Worm (Caenorhabditis elegans): Measurements from ENCODE around the gene Y26E6A.3.

Y26E6A.3 gene

DNA sequence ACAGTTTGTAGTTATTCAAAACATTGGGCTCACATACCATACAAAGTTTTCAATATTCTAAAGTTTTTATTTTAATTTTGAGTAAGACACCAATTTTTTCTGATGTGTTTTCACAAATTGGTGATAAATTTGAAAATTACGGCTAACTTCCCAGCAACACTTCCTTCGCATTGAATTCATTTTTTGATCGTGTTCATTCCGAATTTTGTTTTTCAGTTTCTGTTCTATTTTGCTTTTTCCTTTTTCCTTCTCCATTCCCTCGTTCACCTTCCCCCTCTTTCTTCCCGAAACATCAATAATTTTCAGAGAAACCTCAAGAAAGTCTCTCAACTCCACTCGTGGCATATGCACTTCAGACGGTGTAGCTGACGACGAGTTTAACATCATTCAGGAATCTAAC, 39.1 kb upstream of the Y26E6A.3 start, which contains the start of gene alg-1:
TSS of gene alg-1 (plus strand) at position 301 of the 400 bp plus-strand sequence.
- TF ChIP-seq elt-1 (tag; optimal IDR thresholded peaks at IDR 0.05; ENCODE audit: borderline replicate concordance, insufficient read depth), result no peak

DNA sequence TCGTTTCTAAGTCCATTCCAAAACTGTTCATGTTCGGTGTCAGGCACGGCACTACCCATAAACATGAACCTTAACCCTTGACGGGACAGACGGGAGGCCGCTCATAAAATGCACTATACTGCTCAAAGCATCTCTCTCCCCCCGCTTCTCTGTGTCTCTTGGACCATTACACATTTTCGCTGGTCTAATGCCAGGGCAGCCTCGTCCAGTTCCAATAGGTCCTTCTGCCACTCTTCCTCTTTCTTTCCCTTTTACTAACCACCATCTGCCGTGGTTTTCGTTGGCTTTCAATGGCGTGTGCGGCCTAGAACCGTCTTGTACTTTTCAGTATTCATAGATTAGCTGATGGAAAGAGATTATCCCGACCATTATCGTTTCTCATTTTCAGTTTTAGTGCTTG, 38.4 kb upstream of the Y26E6A.3 start:
- TF ChIP-seq snpc-4 (tag; optimal IDR thresholded peaks at IDR 0.05), result no peak
- TF ChIP-seq lin-13 (tag; optimal IDR thresholded peaks at IDR 0.05), result peak; percentile 36
- peak; percentile 49 for TF ChIP-seq unc-120 (tag; optimal IDR thresholded peaks at IDR 0.05; ENCODE audit: poor library complexity, severe bottlenecking)
- peak; percentile 35 for TF ChIP-seq hlh-1 (tag; optimal IDR thresholded peaks at IDR 0.05)
- TF ChIP-seq nhr-237 (tag; optimal IDR thresholded peaks at IDR 0.05), result no peak
- TF ChIP-seq zip-8 (tag; optimal IDR thresholded peaks at IDR 0.05), result no peak
- TF ChIP-seq lsy-2 (tag; optimal IDR thresholded peaks at IDR 0.05), result no peak
- no peak for TF ChIP-seq ceh-43 (GFP tag; optimal IDR thresholded peaks at IDR 0.05)
- peak; percentile 42 for TF ChIP-seq nhr-2 (tag; optimal IDR thresholded peaks at IDR 0.05)
- TF ChIP-seq lin-32 (GFP tag; optimal IDR thresholded peaks at IDR 0.05), result peak; percentile 50
- TF ChIP-seq M03D4.4 (tag; optimal IDR thresholded peaks at IDR 0.05), result no peak
- peak; percentile 82 for TF ChIP-seq cnd-1 (tag; optimal IDR thresholded peaks at IDR 0.05)
- TF ChIP-seq mls-2 (tag; optimal IDR thresholded peaks at IDR 0.05), result peak; percentile 54
- TF ChIP-seq ztf-11 (tag; optimal IDR thresholded peaks at IDR 0.05), result no peak
- TF ChIP-seq elt-3 (tag; optimal IDR thresholded peaks at IDR 0.05), result no peak
- no peak for TF ChIP-seq bed-3 (GFP tag; optimal IDR thresholded peaks at IDR 0.05)
- TF ChIP-seq ham-2 (GFP tag; optimal IDR thresholded peaks at IDR 0.05), result no peak
- TF ChIP-seq elt-1 (tag; optimal IDR thresholded peaks at IDR 0.05; ENCODE audit: borderline replicate concordance, insufficient read depth), result no peak
- TF ChIP-seq pha-4 (tag; optimal IDR thresholded peaks at IDR 0.05), result peak; percentile 30
- peak; percentile 3 for TF ChIP-seq ces-1 (GFP tag; optimal IDR thresholded peaks at IDR 0.05)
- TF ChIP-seq ceh-39 (tag; optimal IDR thresholded peaks at IDR 0.05), result no peak
- no peak for TF ChIP-seq ceh-83 (GFP tag; optimal IDR thresholded peaks at IDR 0.05)
- no peak for TF ChIP-seq unc-39 (tag; optimal IDR thresholded peaks at IDR 0.05)
- no peak for TF ChIP-seq unc-62 (GFP tag; optimal IDR thresholded peaks at IDR 0.05)
- TF ChIP-seq sptf-1 (tag; optimal IDR thresholded peaks at IDR 0.05), result peak; percentile 38
- no peak for TF ChIP-seq sem-2 (GFP tag; optimal IDR thresholded peaks at IDR 0.05)
- TF ChIP-seq mep-1 (tag; optimal IDR thresholded peaks at IDR 0.05), result no peak
- TF ChIP-seq blmp-1 (tag; optimal IDR thresholded peaks at IDR 0.05), result no peak
- no peak for TF ChIP-seq mab-5 (tag; optimal IDR thresholded peaks at IDR 0.05)
- peak; percentile 46 for TF ChIP-seq drap-1 (GFP tag; optimal IDR thresholded peaks at IDR 0.05)
- no peak for TF ChIP-seq flh-1 (GFP tag; optimal IDR thresholded peaks at IDR 0.05)
- no peak for TF ChIP-seq nhr-28 (tag; optimal IDR thresholded peaks at IDR 0.05)
- TF ChIP-seq nhr-12 (tag; optimal IDR thresholded peaks at IDR 0.05), result no peak
- TF ChIP-seq tbx-8 (GFP tag; optimal IDR thresholded peaks at IDR 0.05), result no peak
- no peak for TF ChIP-seq nhr-76 (tag; optimal IDR thresholded peaks at IDR 0.05)

DNA sequence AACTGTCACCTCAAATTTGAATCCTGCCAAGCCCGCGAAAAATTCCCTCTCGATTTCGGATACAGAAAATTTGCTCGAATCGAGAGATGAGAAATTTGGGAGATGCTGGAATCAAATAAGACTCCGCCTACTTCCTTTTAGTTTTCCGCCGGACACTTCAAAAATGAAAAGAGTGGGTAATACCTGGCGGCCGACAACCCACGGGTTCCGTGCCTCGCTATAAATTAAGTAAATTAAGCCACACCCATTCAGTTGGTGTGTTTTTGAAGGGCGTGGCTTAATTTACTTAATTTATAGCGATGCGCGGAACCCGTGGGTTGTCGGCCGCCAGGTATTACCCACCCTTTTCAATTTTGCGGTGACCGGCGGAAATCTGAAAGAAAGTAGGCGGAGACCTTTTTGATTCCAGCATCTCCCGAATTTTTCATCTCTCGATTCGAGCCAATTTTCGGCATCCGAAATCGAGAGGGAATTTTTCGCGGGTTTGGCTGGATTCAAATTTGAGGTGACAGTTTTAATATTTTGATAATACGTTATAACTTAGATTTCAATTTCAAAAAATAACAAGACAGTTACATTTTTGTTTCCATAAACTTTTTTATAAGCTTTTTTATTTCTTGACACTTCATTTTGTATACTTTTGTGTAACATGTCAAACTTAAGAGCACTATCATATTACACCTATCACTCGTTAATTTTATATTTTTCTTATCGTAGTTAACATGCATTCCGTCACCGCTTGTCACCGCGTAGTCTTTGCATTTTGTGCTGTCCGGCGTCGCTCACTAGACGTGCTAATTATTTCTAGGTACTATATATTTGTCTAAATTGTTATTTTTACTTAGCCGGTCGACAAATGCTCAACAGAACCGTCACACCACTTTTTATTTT, 37.2 kb upstream of the Y26E6A.3 start:
- TF ChIP-seq mls-2 (tag; optimal IDR thresholded peaks at IDR 0.05), result no peak
- no peak for TF ChIP-seq sptf-1 (tag; optimal IDR thresholded peaks at IDR 0.05)
- TF ChIP-seq M03D4.4 (tag; optimal IDR thresholded peaks at IDR 0.05), result no peak
- no peak for TF ChIP-seq unc-39 (tag; optimal IDR thresholded peaks at IDR 0.05)
- no peak for TF ChIP-seq ham-2 (GFP tag; optimal IDR thresholded peaks at IDR 0.05)
- no peak for TF ChIP-seq unc-120 (tag; optimal IDR thresholded peaks at IDR 0.05; ENCODE audit: poor library complexity, severe bottlenecking)
- TF ChIP-seq elt-1 (tag; optimal IDR thresholded peaks at IDR 0.05; ENCODE audit: borderline replicate concordance, insufficient read depth), result no peak
- TF ChIP-seq ces-1 (GFP tag; optimal IDR thresholded peaks at IDR 0.05), result no peak
- TF ChIP-seq bed-3 (GFP tag; optimal IDR thresholded peaks at IDR 0.05), result no peak
- no peak for TF ChIP-seq ceh-83 (GFP tag; optimal IDR thresholded peaks at IDR 0.05)
- no peak for TF ChIP-seq nhr-2 (tag; optimal IDR thresholded peaks at IDR 0.05)
- no peak for TF ChIP-seq drap-1 (GFP tag; optimal IDR thresholded peaks at IDR 0.05)
